Fruit fly (Drosophila melanogaster) whole organism, embryonic: Measurements from ENCODE around the gene Secp43.

ENCODE experiments used
- Bdp1 ChIP-seq: fragments of 200-800 bp; sonication (Bioruptor generic); optimal IDR thresholded peaks from 3 replicates; lab custom pipeline; 2016; ENCODE audit warnings: missing biosample characterization, missing genetic modification characterization
- CG10274 ChIP-seq: fragments of 200-800 bp; sonication (Bioruptor generic); optimal IDR thresholded peaks from 3 replicates; lab custom pipeline; 2017; ENCODE audit warnings: missing biosample characterization, mild to moderate bottlenecking, missing genetic modification characterization
- CG11560 ChIP-seq: fragments of 200-800 bp; sonication (Bioruptor generic); IDR thresholded peaks from 3 replicates; pipeline ENCODE4 v1.3.6; 2022; ENCODE audit warnings: missing biosample characterization, missing genetic modification characterization
- CG15601 ChIP-seq: fragments of 200-800 bp; sonication (Bioruptor generic); optimal IDR thresholded peaks from 3 replicates; lab custom pipeline; 2019; ENCODE audit warnings: missing biosample characterization, mild to moderate bottlenecking, missing genetic modification characterization, moderate library complexity
- CG16779 ChIP-seq: fragments of 200-800 bp; sonication (Bioruptor generic); IDR thresholded peaks from 2 replicates; pipeline ENCODE4 v1.3.6; 2022; ENCODE audit warnings: missing biosample characterization, missing genetic modification characterization
- CG16813 ChIP-seq: fragments of 200-800 bp; sonication (Bioruptor generic); IDR thresholded peaks from 3 replicates; pipeline ENCODE4 v1.3.6; 2022; ENCODE audit warnings: missing biosample characterization, missing genetic modification characterization; ENCODE audit not compliant: partially characterized antibody
- CG18011 ChIP-seq: fragments of 200-800 bp; sonication (Bioruptor generic); optimal IDR thresholded peaks from 2 replicates; lab custom pipeline; 2017; ENCODE audit warnings: missing biosample characterization, missing genetic modification characterization, mild to moderate bottlenecking, moderate library complexity, missing genotype
- CG18764 ChIP-seq: fragments of 200-800 bp; sonication (Bioruptor generic); optimal IDR thresholded peaks from 3 replicates; lab custom pipeline; 2016; ENCODE audit warnings: missing biosample characterization, missing genetic modification characterization
- CG2199 ChIP-seq: fragments of 200-800 bp; sonication (Bioruptor generic); IDR thresholded peaks from 3 replicates; pipeline ENCODE4 v1.3.6; 2022; ENCODE audit warnings: missing biosample characterization, missing genetic modification characterization
- CG2202 ChIP-seq: fragments of 200-800 bp; sonication (Bioruptor generic); optimal IDR thresholded peaks from 2 replicates; lab custom pipeline; 2018; ENCODE audit warnings: missing biosample characterization, mild to moderate bottlenecking, missing genetic modification characterization
- CG34224 ChIP-seq: fragments of 200-800 bp; sonication (Bioruptor generic); IDR thresholded peaks from 3 replicates; pipeline ENCODE4 v1.3.6; 2022; ENCODE audit warnings: missing biosample characterization, missing genetic modification characterization; ENCODE audit not compliant: partially characterized antibody
- CG3726 ChIP-seq: fragments of 200-800 bp; sonication (Bioruptor generic); IDR thresholded peaks from 3 replicates; pipeline ENCODE4, ENCODE4 v1.3.6; 2022; ENCODE audit warnings: missing biosample characterization, missing genetic modification characterization
- CG4854 ChIP-seq: fragments of 200-800 bp; sonication (Bioruptor generic); optimal IDR thresholded peaks from 2 replicates; lab custom pipeline; 2016; ENCODE audit warnings: missing biosample characterization, missing genetic modification characterization, inconsistent platforms
- CG6175 ChIP-seq: fragments of 200-800 bp; sonication (Bioruptor generic); IDR thresholded peaks from 3 replicates; pipeline ENCODE4 v1.3.6; 2022; ENCODE audit warnings: missing biosample characterization, missing genetic modification characterization
- CG7556 ChIP-seq: fragments of 200-800 bp; sonication (Bioruptor generic); optimal IDR thresholded peaks from 2 replicates; lab custom pipeline; 2017; ENCODE audit warnings: missing biosample characterization, mild to moderate bottlenecking, missing genetic modification characterization
- CG9437 ChIP-seq: fragments of 200-800 bp; sonication (Bioruptor generic); optimal IDR thresholded peaks from 2 replicates; lab custom pipeline; 2018; ENCODE audit warnings: missing biosample characterization, mild to moderate bottlenecking, missing genetic modification characterization
- Dek ChIP-seq: fragments of 200-800 bp; sonication (Bioruptor generic); optimal IDR thresholded peaks from 3 replicates; lab custom pipeline; 2019; ENCODE audit warnings: missing biosample characterization, mild to moderate bottlenecking, missing genetic modification characterization, moderate library complexity
- Doc2 ChIP-seq: fragments of 200-800 bp; sonication (Bioruptor generic); IDR thresholded peaks from 2 replicates; pipeline ENCODE4 v1.3.6; 2022; ENCODE audit warnings: missing biosample characterization, missing genetic modification characterization
- Drgx ChIP-seq: fragments of 200-800 bp; sonication (Bioruptor generic); IDR thresholded peaks from 2 replicates; pipeline ENCODE4 v1.3.6; 2022; ENCODE audit warnings: missing biosample characterization, missing genetic modification characterization
- HmgD ChIP-seq: fragments of 200-800 bp; sonication (Bioruptor generic); optimal IDR thresholded peaks from 3 replicates; lab custom pipeline; 2016; ENCODE audit warnings: missing biosample characterization, missing genetic modification characterization
- Hr51 ChIP-seq, 2 experiments: fragments of 200-800 bp; sonication (Bioruptor generic); optimal IDR thresholded peaks; 2 replicates in 1 of 2; 3 replicates in 1 of 2; lab custom pipeline; 2016 to 2018; ENCODE audit warnings: missing biosample characterization in 2 of 2, missing genetic modification characterization in 2 of 2, mild to moderate bottlenecking in 1 of 2, moderate library complexity in 1 of 2
- MESR4 ChIP-seq: fragments of 200-800 bp; sonication (Bioruptor generic); optimal IDR thresholded peaks from 2 replicates; lab custom pipeline; 2018; ENCODE audit warnings: missing biosample characterization, mild to moderate bottlenecking, missing genetic modification characterization, moderate library complexity
- Med ChIP-seq: fragments of 200-800 bp; sonication (Bioruptor generic); peaks from one replicate; lab custom pipeline; 2016; ENCODE audit warnings: missing biosample characterization, missing genetic modification characterization, mild to moderate bottlenecking, inconsistent platforms, moderate library complexity
- Meics ChIP-seq: fragments of 200-800 bp; sonication (Bioruptor generic); optimal IDR thresholded peaks from 2 replicates; lab custom pipeline; 2017; ENCODE audit warnings: missing biosample characterization, mild to moderate bottlenecking, missing genetic modification characterization
- NfI ChIP-seq: fragments of 200-800 bp; sonication (Bioruptor generic); optimal IDR thresholded peaks from 3 replicates; lab custom pipeline; 2018; ENCODE audit warnings: missing biosample characterization, mild to moderate bottlenecking, missing genetic modification characterization, moderate library complexity
- Scr ChIP-seq: fragments of 200-800 bp; sonication (Bioruptor generic); IDR thresholded peaks from 2 replicates; pipeline ENCODE4 v1.3.6; 2022; ENCODE audit warnings: missing biosample characterization, missing genetic modification characterization; ENCODE audit not compliant: partially characterized antibody
- Stat92E ChIP-seq, 3 experiments: fragments of >200 bp in 2 of 3; fragments of 200-800 bp in 1 of 3; sonication (Bioruptor generic) in 1 of 3; optimal IDR thresholded peaks; 2 replicates each; lab custom pipeline; 2017 to 2019; ENCODE audit warnings: missing biosample characterization in 3 of 3, missing genetic modification characterization in 3 of 3, mild to moderate bottlenecking in 1 of 3, moderate library complexity in 1 of 3
- Xbp1 ChIP-seq: fragments of 200-800 bp; sonication (Bioruptor generic); optimal IDR thresholded peaks from 3 replicates; lab custom pipeline; 2016; ENCODE audit warnings: missing biosample characterization, mild to moderate bottlenecking, missing genetic modification characterization
- ara ChIP-seq: fragments of 200-800 bp; sonication (Bioruptor generic); IDR thresholded peaks from 2 replicates; pipeline ENCODE4 v1.3.6; 2022; ENCODE audit warnings: missing biosample characterization, missing genetic modification characterization
- bcd ChIP-seq: fragments of 200-800 bp; sonication (Bioruptor generic); optimal IDR thresholded peaks from 2 replicates; lab custom pipeline; 2017; ENCODE audit warnings: missing biosample characterization, mild to moderate bottlenecking, missing genetic modification characterization
- br ChIP-seq: fragments of >200 bp; optimal IDR thresholded peaks from 2 replicates; lab custom pipeline; 2017
- btn ChIP-seq: fragments of 200-800 bp; sonication (Bioruptor generic); optimal IDR thresholded peaks from 2 replicates; lab custom pipeline; 2016; ENCODE audit warnings: missing biosample characterization, missing genetic modification characterization
- cato ChIP-seq: fragments of 200-800 bp; sonication (Bioruptor generic); optimal IDR thresholded peaks from 2 replicates; lab custom pipeline; 2016; ENCODE audit warnings: missing biosample characterization, missing genetic modification characterization, borderline replicate concordance
- cg ChIP-seq: fragments of 200-800 bp; sonication (Bioruptor generic); optimal IDR thresholded peaks from 3 replicates; lab custom pipeline; 2019; ENCODE audit warnings: missing biosample characterization, mild to moderate bottlenecking, missing genetic modification characterization, moderate library complexity
- fd96Cb ChIP-seq: fragments of 200-800 bp; sonication (Bioruptor generic); optimal IDR thresholded peaks from 2 replicates; lab custom pipeline; 2018; ENCODE audit warnings: missing biosample characterization, mild to moderate bottlenecking, missing genetic modification characterization, moderate library complexity
- gro ChIP-seq: fragments of 200-800 bp; sonication (Bioruptor generic); optimal IDR thresholded peaks from 2 replicates; lab custom pipeline; 2016; ENCODE audit warnings: missing biosample characterization, missing genetic modification characterization
- h ChIP-seq: fragments of >200 bp; optimal IDR thresholded peaks from 2 replicates; lab custom pipeline; 2017
- inv ChIP-seq: fragments of 200-800 bp; sonication (Bioruptor generic); IDR thresholded peaks from 2 replicates; pipeline ENCODE4 v1.3.6; 2022; ENCODE audit warnings: missing biosample characterization, missing genetic modification characterization; ENCODE audit not compliant: partially characterized antibody
- ken ChIP-seq: fragments of 200-800 bp; sonication (Bioruptor generic); IDR thresholded peaks from 3 replicates; pipeline ENCODE4 v1.3.6; 2022; ENCODE audit warnings: missing biosample characterization, missing genetic modification characterization
- knrl ChIP-seq: fragments of 200-800 bp; sonication (Bioruptor generic); IDR thresholded peaks from 3 replicates; pipeline ENCODE4 v1.3.6; 2022; ENCODE audit warnings: missing biosample characterization, missing genetic modification characterization; ENCODE audit not compliant: partially characterized antibody
- lov ChIP-seq, 2 experiments: fragments of 200-800 bp in 1 of 2; fragments of >200 bp in 1 of 2; sonication (Bioruptor generic) in 1 of 2; IDR thresholded peaks in 1 of 2; optimal IDR thresholded peaks in 1 of 2; 2 replicates in 1 of 2; 3 replicates in 1 of 2; pipeline versions ENCODE4 v1.3.6 to Lab custom; 2017 to 2022; ENCODE audit warnings: missing biosample characterization in 1 of 2, missing genetic modification characterization in 1 of 2
- odd ChIP-seq: fragments of 200-800 bp; sonication (Bioruptor generic); optimal IDR thresholded peaks from 2 replicates; lab custom pipeline; 2017; ENCODE audit warnings: missing biosample characterization, mild to moderate bottlenecking, missing genetic modification characterization
- pfk ChIP-seq: fragments of 200-800 bp; sonication (Bioruptor generic); optimal IDR thresholded peaks from 2 replicates; lab custom pipeline; 2018; ENCODE audit warnings: missing biosample characterization, mild to moderate bottlenecking, missing genetic modification characterization, moderate library complexity
- pnt ChIP-seq: fragments of 200-800 bp; sonication (Bioruptor generic); optimal IDR thresholded peaks from 3 replicates; lab custom pipeline; 2016; ENCODE audit warnings: missing biosample characterization, missing genetic modification characterization
- sd ChIP-seq: fragments of 200-800 bp; sonication (Bioruptor generic); optimal IDR thresholded peaks from 3 replicates; lab custom pipeline; 2018; ENCODE audit warnings: missing biosample characterization, mild to moderate bottlenecking, missing genetic modification characterization, moderate library complexity
- tup ChIP-seq: fragments of 200-800 bp; sonication (Bioruptor generic); optimal IDR thresholded peaks from 2 replicates; lab custom pipeline; 2016; ENCODE audit warnings: missing biosample characterization, mild to moderate bottlenecking, missing genetic modification characterization, moderate library complexity
- unpg ChIP-seq: fragments of 200-800 bp; sonication (Bioruptor generic); optimal IDR thresholded peaks from 3 replicates; lab custom pipeline; 2018; ENCODE audit warnings: missing biosample characterization, mild to moderate bottlenecking, missing genetic modification characterization, moderate library complexity
- z ChIP-seq: fragments of 200-800 bp; sonication (Bioruptor generic); IDR thresholded peaks from 3 replicates; pipeline ENCODE4 v1.3.6; 2022; ENCODE audit warnings: missing biosample characterization, missing genetic modification characterization
- zfh1 ChIP-seq: fragments of 200-800 bp; sonication (Bioruptor generic); IDR thresholded peaks from 3 replicates; pipeline ENCODE4 v1.3.6; 2022; ENCODE audit warnings: missing biosample characterization, missing genetic modification characterization

The Secp43 gene

DNA sequence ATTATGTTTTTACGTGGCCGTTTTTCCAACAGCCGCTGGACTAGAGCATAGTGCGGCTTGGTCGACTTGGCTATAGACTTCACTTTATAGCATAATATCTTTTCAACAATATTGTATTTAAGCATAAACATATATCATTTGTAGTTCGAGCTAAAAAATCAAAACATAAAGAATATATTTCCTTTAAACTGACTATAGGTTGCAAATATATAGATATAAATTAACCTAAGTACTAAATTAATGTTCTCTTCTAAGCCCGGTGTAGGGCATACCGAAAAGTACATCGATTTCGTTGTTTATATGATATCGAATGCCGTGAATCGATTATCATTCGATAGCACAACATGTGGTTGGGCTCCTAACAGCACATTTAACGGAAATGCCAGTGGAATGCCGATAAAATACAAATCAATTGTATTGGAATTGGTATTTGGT is 5.7 kb downstream of the Secp43 start, which contains the start of gene MFS18 (continued):
- TF ChIP-seq gro (GFP tag; lab: Kevin White, UChicago): peak; percentile 87
- peak; percentile 92 for TF ChIP-seq NfI
- peak; percentile 99 for TF ChIP-seq CG3726
- TF ChIP-seq ken (GFP tag; lab: Robert Waterston, UW): peak; percentile 98
- TF ChIP-seq CG6175 (GFP tag; lab: Robert Waterston, UW): peak; percentile 97
- peak; percentile 99 for TF ChIP-seq Drgx (GFP tag; lab: Robert Waterston, UW)
- peak; percentile 92 for TF ChIP-seq Dek (tag; lab: Kevin White, UChicago)
- TF ChIP-seq br (lab: Kevin White, UChicago): no peak
- TF ChIP-seq Xbp1: peak; percentile 98
- peak in 1 of 3 experiments; percentile 96 for TF ChIP-seq Stat92E (GFP tag; optimal IDR thresholded peaks at IDR 0.05; lab: Kevin White, UChicago)
- peak; percentile 48 for TF ChIP-seq inv (GFP tag; lab: Robert Waterston, UW)
- TF ChIP-seq CG4854: peak; percentile 89
- TF ChIP-seq Meics (GFP tag; lab: Kevin White, UChicago): peak; percentile 98
- TF ChIP-seq Hr51 (GFP tag; optimal IDR thresholded peaks at IDR 0.05; lab: Kevin White, UChicago): peak; percentile 98 to 99
- TF ChIP-seq CG2202 (tag; lab: Kevin White, UChicago): peak; percentile 95
- peak; percentile 25 for TF ChIP-seq btn (GFP tag; lab: Kevin White, UChicago)
- TF ChIP-seq CG34224 (GFP tag; lab: Robert Waterston, UW): peak; percentile 74; the same call in 2 of the 3 replicates
- TF ChIP-seq ara (GFP tag; lab: Robert Waterston, UW): peak; percentile 99
- no peak for TF ChIP-seq lov (optimal IDR thresholded peaks at IDR 0.05; lab: Kevin White, UChicago)
- TF ChIP-seq lov (GFP tag; IDR thresholded peaks at IDR 0.05; lab: Robert Waterston, UW): peak; percentile 98
- peak; percentile 89 for TF ChIP-seq tup (GFP tag; lab: Kevin White, UChicago)
- peak; percentile 66 for TF ChIP-seq pnt (GFP tag; lab: Kevin White, UChicago)
- TF ChIP-seq CG7556: peak; percentile 97
- TF ChIP-seq CG10274 (GFP tag; lab: Kevin White, UChicago): peak; percentile 100
- TF ChIP-seq CG11560 (tag; lab: Robert Waterston, UW): peak; percentile 98
- TF ChIP-seq cg: no peak
- no peak; the same call in 2 of the 3 replicates for TF ChIP-seq knrl
- peak; percentile 99 for TF ChIP-seq zfh1 (GFP tag; lab: Robert Waterston, UW)
- TF ChIP-seq Doc2: peak; percentile 94
- TF ChIP-seq odd (GFP tag; lab: Kevin White, UChicago): peak; percentile 85
- TF ChIP-seq CG18764 (GFP tag; lab: Kevin White, UChicago): peak; percentile 99
- TF ChIP-seq Med: peak; percentile 97
- TF ChIP-seq unpg (GFP tag; lab: Kevin White, UChicago): peak; percentile 96
- TF ChIP-seq CG18011 (GFP tag; lab: Kevin White, UChicago): peak; percentile 85
- peak; percentile 74 for TF ChIP-seq MESR4 (GFP tag; lab: Kevin White, UChicago)
- TF ChIP-seq CG2199 (GFP tag; lab: Robert Waterston, UW): peak; percentile 99
- TF ChIP-seq CG16779: peak; percentile 98
- TF ChIP-seq HmgD (GFP tag; lab: Kevin White, UChicago): peak; percentile 6
- peak; percentile 98 for TF ChIP-seq sd (tag; lab: Kevin White, UChicago)
- TF ChIP-seq cato: peak; percentile 91
- no peak for TF ChIP-seq h
- peak; percentile 77; the same call in 2 of the 3 replicates for TF ChIP-seq z (GFP tag; lab: Robert Waterston, UW)
- TF ChIP-seq pfk (GFP tag; lab: Kevin White, UChicago): peak; percentile 38
- TF ChIP-seq CG15601: peak; percentile 91
- peak; percentile 59 for TF ChIP-seq CG16813 (GFP tag; lab: Robert Waterston, UW)
- TF ChIP-seq Scr (GFP tag; lab: Robert Waterston, UW): peak; percentile 68
- TF ChIP-seq fd96Cb (tag; lab: Kevin White, UChicago): peak; percentile 100
- TF ChIP-seq CG9437 (GFP tag; lab: Kevin White, UChicago): peak; percentile 91
- peak; percentile 79 for TF ChIP-seq Bdp1 (GFP tag; lab: Kevin White, UChicago)
- peak; percentile 98 for TF ChIP-seq bcd (GFP tag; lab: Kevin White, UChicago)
